Worm (Caenorhabditis elegans) whole organism, midembryonic: ENCODE results near the gene str-229.

Source experiments
- cog-1 ChIP-seq: sonication (generic microtip); optimal IDR thresholded peaks from 2 replicates; lab custom pipeline; 2016; ENCODE audit warnings: missing genetic modification characterization, missing compliant biosample characterization
- flt-1 ChIP-seq: fragments of 200-800 bp; sonication (Bioruptor generic); IDR thresholded peaks from 2 replicates; pipeline ENCODE4 v1.3.6; 2022; ENCODE audit warnings: missing genetic modification characterization, missing compliant biosample characterization
- klf-2 ChIP-seq: fragments of 200-800 bp; sonication (Bioruptor generic); conservative IDR thresholded peaks from 2 replicates; pipeline ENCODE4 v1.3.6; 2022; ENCODE audit warnings: missing genetic modification reagents, missing genetic modification characterization, missing compliant biosample characterization
- med-1 ChIP-seq: sonication (generic microtip); optimal IDR thresholded peaks from 2 replicates; lab custom pipeline; 2017; ENCODE audit warnings: missing genetic modification characterization, mild to moderate bottlenecking, missing compliant biosample characterization, antibody characterized with exemption, missing genetic modification reagents; ENCODE audit not compliant: insufficient read depth
- ref-1 ChIP-seq: fragments of 200-800 bp; sonication (Bioruptor generic); conservative IDR thresholded peaks from 2 replicates; pipeline ENCODE4 v1.3.6; 2022; ENCODE audit warnings: missing genetic modification reagents, missing genetic modification characterization, missing compliant biosample characterization
- tab-1 ChIP-seq: fragments of 200-800 bp; sonication (Bioruptor generic); IDR thresholded peaks from 2 replicates; pipeline ENCODE4 v1.3.6; 2022; ENCODE audit warnings: missing genetic modification characterization, missing compliant biosample characterization
- ztf-29 ChIP-seq: fragments of 200-800 bp; sonication (Bioruptor generic); IDR thresholded peaks from 2 replicates; pipeline ENCODE4 v1.3.6; 2022; ENCODE audit warnings: missing genetic modification reagents, missing genetic modification characterization, missing compliant biosample characterization

DNA sequence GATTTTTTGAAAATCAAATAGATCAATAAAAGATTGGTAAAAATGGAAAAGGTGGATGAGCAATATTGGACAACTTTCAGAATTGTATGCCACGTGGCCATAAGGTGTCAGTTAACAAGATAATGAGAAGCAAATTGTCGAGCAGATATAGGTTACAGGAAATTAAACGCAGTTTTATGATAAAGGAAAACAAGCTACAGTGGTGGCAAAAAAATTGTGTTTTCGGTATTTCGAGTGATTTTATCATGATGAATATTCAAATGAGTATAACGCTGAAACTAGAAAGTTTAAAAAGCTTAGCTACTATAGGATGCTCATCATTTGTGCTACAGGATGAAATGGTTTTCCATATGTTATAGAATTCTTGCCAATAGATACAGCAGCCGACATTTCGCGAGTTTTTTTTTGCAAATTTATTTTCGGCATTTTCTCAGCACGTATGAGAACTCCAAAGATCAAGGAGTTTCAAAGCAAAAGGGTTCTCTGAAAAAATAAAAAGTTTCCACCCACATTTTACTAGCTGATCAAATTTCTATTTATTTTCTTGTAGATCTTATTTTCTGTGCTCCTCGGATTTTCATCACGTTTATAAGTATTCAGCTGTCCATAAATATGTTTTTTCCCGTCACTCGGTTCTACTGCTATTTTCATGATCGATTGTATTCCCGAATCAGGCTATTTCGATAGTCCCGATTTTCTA lies at the start of gene str-229, which contains the start of gene srh-190:
- TF ChIP-seq klf-2 (GFP tag; lab: Robert Waterston, UW) (no peak), ztf-29 (GFP tag; lab: Robert Waterston, UW) (no peak), flt-1 (GFP tag; lab: Robert Waterston, UW) (no peak), med-1 (GFP tag; lab: Kevin White, UChicago) (no peak), ref-1 (no peak), cog-1 (tag; lab: Kevin White, UChicago) (no peak), tab-1 (no peak)
